Worm (Caenorhabditis elegans): ENCODE measurements around the gene F46B6.12.

DNA sequence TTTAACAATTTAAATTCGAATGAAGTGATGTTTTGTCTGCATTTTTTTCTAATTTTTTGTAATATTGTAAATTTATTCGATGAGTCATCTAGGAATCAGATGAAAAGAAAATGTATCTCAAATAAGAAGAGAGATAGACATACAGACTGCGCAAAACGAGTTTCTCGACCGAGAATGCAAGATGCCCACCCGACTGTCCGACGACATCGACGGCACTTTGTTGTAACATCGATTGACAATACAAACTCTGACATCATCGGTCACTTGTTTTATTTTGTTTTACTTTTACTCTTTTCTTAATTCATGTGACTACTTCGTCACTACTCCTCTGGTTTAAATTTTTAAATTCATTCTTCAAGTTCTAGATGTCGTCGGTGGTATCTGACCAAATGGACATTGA lies 34.8 kb downstream of the F46B6.12 start, which contains the start of gene sta-2:
- TF ChIP-seq nhr-12 (tag; optimal IDR thresholded peaks at IDR 0.05) = no peak
- no peak for TF ChIP-seq unc-62 (GFP tag; optimal IDR thresholded peaks at IDR 0.05)
- no peak for TF ChIP-seq mab-5 (tag; optimal IDR thresholded peaks at IDR 0.05)
- no peak for TF ChIP-seq cnd-1 (tag; optimal IDR thresholded peaks at IDR 0.05)
